Worm (Caenorhabditis elegans) whole organism, L1 larva: ENCODE results near the gene F44E2.10.

Experiments
- aly-2 ChIP-seq: fragments of 150-350 bp; optimal IDR thresholded peaks from 2 replicates; lab custom pipeline; 2014; ENCODE audit warnings: missing biosample characterization, missing genetic modification characterization
- efl-1 ChIP-seq, 4 experiments: fragments of 150-350 bp; optimal IDR thresholded peaks in 3 of 4; peaks in 1 of 4; 1 replicate in 1 of 4; 2 replicates in 3 of 4; lab custom pipeline; 2014; ENCODE audit warnings: missing biosample characterization in 2 of 4, missing genetic modification characterization in 2 of 4, missing genetic modification reagents in 2 of 4
- egl-27 ChIP-seq, 2 experiments: fragments of 150-350 bp in 1 of 2; sonication (generic microtip); optimal IDR thresholded peaks; 3 replicates each; lab custom pipeline; 2017 to 2018; ENCODE audit warnings: missing biosample characterization in 2 of 2, missing genetic modification characterization in 2 of 2, missing genetic modification reagents in 2 of 2
- elt-2 ChIP-seq: sonication (generic microtip); optimal IDR thresholded peaks from 2 replicates; lab custom pipeline; 2016; ENCODE audit warnings: missing genetic modification characterization, mild to moderate bottlenecking, inconsistent platforms, missing compliant biosample characterization, missing genetic modification reagents
- mdl-1 ChIP-seq, 2 experiments: fragments of 150-350 bp; optimal IDR thresholded peaks; 2 replicates each; lab custom pipeline; 2014 to 2017; ENCODE audit warnings: missing biosample characterization in 2 of 2, missing genetic modification characterization in 2 of 2, inconsistent platforms in 1 of 2
- snpc-4 ChIP-seq: fragments of 150-350 bp; optimal IDR thresholded peaks from 2 replicates; lab custom pipeline; 2014; ENCODE audit warnings: missing biosample characterization, missing genetic modification characterization
- ztf-4 ChIP-seq: fragments of 150-350 bp; optimal IDR thresholded peaks from 2 replicates; lab custom pipeline; 2014; ENCODE audit warnings: missing biosample characterization, missing genetic modification characterization

DNA sequence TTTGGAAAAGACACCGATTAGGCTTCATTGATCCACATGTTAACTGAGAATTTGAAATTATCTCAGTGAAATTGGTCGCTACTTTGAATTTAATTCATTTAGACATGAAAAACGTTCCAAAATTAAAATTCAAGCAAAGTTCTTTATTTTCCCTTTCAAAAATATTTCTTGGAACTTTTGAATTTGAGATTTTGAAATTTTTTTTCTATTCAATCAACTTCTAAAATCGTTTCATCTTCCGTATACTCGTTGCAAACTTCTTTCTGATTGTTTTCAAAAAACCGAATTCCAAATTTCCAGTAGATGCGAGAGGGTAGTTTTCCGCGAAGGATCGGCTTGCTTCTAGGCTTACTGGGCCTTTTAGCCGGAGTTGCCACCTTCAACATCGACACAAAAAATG, 12.3 kb downstream of the F44E2.10 start, which contains the start of gene pat-2:
- TF ChIP-seq elt-2 (tag; lab: Kevin White, UChicago) (no peak), ztf-4 (tag; lab: Kevin White, UChicago) (no peak), aly-2 (tag; lab: Kevin White, UChicago) (no peak), snpc-4 (tag; lab: Kevin White, UChicago) (no peak), egl-27 (tag; optimal IDR thresholded peaks at IDR 0.05; lab: Kevin White, UChicago) (no peak), efl-1 (optimal IDR thresholded peaks at IDR 0.05; lab: Kevin White, UChicago) (no peak), efl-1 (GFP tag; optimal IDR thresholded peaks at IDR 0.05 in 1 of 2; lab: Kevin White, UChicago) (no peak), mdl-1 (tag; optimal IDR thresholded peaks at IDR 0.05; lab: Kevin White, UChicago) (no peak)
